Worm (Caenorhabditis elegans): Measurements from ENCODE around the gene C09F5.3.
"Not testable (repeated sequence)": the region's sequence is repeated elsewhere in the genome, so short reads cannot be mapped to it uniquely, and the experiment has no call there.

C09F5.3 gene

DNA sequence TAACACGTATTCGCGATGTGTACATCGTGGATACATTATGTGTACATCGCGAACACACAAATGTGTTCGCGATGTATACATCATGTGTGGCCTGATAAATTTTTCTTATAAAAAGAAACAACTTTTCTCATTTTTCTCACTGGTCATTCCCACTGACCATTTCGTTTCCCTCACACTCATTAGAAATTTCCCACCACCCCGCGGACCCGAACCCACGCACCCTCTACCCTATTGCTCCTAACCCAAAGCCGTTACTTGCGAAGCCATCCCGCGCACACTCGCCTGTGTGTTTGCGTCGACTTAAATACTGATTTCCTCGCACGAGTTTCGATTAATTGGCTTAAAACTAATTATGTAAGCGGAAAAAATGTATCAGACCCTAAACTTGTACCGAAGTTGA, 33.7 kb upstream of the C09F5.3 start (continued):
- TF ChIP-seq unc-130 (GFP tag; optimal IDR thresholded peaks at IDR 0.05): peak; percentile 77
- no peak for TF ChIP-seq lsy-2 (tag; optimal IDR thresholded peaks at IDR 0.05)
- no peak for TF ChIP-seq unc-39 (tag; optimal IDR thresholded peaks at IDR 0.05)

- no peak for TF ChIP-seq mep-1 (tag; optimal IDR thresholded peaks at IDR 0.05)
- TF ChIP-seq lin-29 (GFP tag; IDR thresholded peaks at IDR 0.05): no peak
- no peak for TF ChIP-seq attf-4 (tag; optimal IDR thresholded peaks at IDR 0.05)
- TF ChIP-seq nhr-42 (GFP tag; IDR thresholded peaks at IDR 0.05): no peak
- TF ChIP-seq F26F4.8 (GFP tag; conservative IDR thresholded peaks at IDR 0.05): no peak
- TF ChIP-seq dmd-8 (GFP tag; IDR thresholded peaks at IDR 0.05): no peak
- TF ChIP-seq ctbp-1 (GFP tag; IDR thresholded peaks at IDR 0.05): no peak
- TF ChIP-seq nhr-28 (tag; optimal IDR thresholded peaks at IDR 0.05): peak; percentile 44
These were observed 31.3 kb upstream of the C09F5.3 start, which contains the start of gene sel-15 for ce11 chrIII:696372-696771. Gene sel-15, minus strand, starts transcription at chrIII:696472.

DNA sequence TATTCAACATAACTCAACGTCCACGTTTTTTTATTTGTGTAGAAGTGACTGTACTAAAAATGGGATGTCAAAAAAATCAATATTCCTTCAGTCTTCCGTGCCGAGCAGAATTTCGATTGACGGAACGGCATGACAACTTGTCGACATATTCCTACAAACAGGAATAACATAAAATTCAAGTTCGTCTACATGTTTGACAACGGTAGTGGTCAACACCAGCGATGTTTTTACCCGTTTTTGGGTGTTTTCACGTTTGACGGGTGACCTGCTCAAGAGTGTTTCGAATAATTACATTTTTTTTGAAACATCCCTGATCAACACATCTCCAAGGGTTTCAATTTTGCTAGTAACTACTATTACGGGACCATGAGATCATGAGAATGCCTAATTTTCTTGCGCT, 26.9 kb upstream of the C09F5.3 start, which contains the start of gene W02B3.7:
W02B3.7 (minus strand) TSS at position 101 of the 400 bp plus-strand sequence.
- TF ChIP-seq hlh-30 (tag; optimal IDR thresholded peaks at IDR 0.05; ENCODE audit: insufficient read depth): no peak
- no peak for TF ChIP-seq T20F7.1 (GFP tag; optimal IDR thresholded peaks at IDR 0.05)
- no peak for TF ChIP-seq T26A8.4 (GFP tag; IDR thresholded peaks at IDR 0.05)
- no peak for TF ChIP-seq duxl-1 (tag; optimal IDR thresholded peaks at IDR 0.05; ENCODE audit: poor library complexity)
- TF ChIP-seq mes-2 (tag; optimal IDR thresholded peaks at IDR 0.05; ENCODE audit: poor library complexity, severe bottlenecking): no peak
- no peak for TF ChIP-seq Y5F2A.4 (GFP tag; optimal IDR thresholded peaks at IDR 0.05)
- no peak for TF ChIP-seq R02D3.7 (tag; optimal IDR thresholded peaks at IDR 0.05)
- TF ChIP-seq ztf-7 (tag; optimal IDR thresholded peaks at IDR 0.05): no peak
- no peak for TF ChIP-seq lin-29 (GFP tag; IDR thresholded peaks at IDR 0.05)
- no peak for TF ChIP-seq nhr-111 (GFP tag; optimal IDR thresholded peaks at IDR 0.05)
- TF ChIP-seq attf-4 (tag; optimal IDR thresholded peaks at IDR 0.05): no peak
- TF ChIP-seq nhr-6 (tag; optimal IDR thresholded peaks at IDR 0.05): no peak
- no peak for TF ChIP-seq Y48G9A.11 (GFP tag; IDR thresholded peaks at IDR 0.05)
- no peak for TF ChIP-seq dpl-1 (GFP tag; optimal IDR thresholded peaks at IDR 0.05)
- TF ChIP-seq daf-12 (tag; optimal IDR thresholded peaks at IDR 0.05): no peak
- TF ChIP-seq arid-1 (GFP tag; conservative IDR thresholded peaks at IDR 0.05): no peak
- TF ChIP-seq nhr-237 (tag; optimal IDR thresholded peaks at IDR 0.05): no peak
- TF ChIP-seq snpc-1.2 (GFP tag; IDR thresholded peaks at IDR 0.05): no peak
- TF ChIP-seq unc-62 (GFP tag; optimal IDR thresholded peaks at IDR 0.05 in 1 of 2): no peak
- TF ChIP-seq unc-62 (tag; optimal IDR thresholded peaks at IDR 0.05): no peak
- no peak for TF ChIP-seq nhr-25 (tag; optimal IDR thresholded peaks at IDR 0.05; ENCODE audit: borderline replicate concordance, insufficient read depth)

ce11 chrIII:688869-689268, 23.8 kb upstream of the C09F5.3 start, which contains the start of gene elf-1:
Gene elf-1, plus strand, starts transcription at chrIII:689169.
- not testable (repeated sequence) for TF ChIP-seq mxl-2 (GFP tag; conservative IDR thresholded peaks at IDR 0.05); hlh-11 (tag; optimal IDR thresholded peaks at IDR 0.05); lin-29 (GFP tag; IDR thresholded peaks at IDR 0.05)

ce11 chrIII:688083-688482, 23.0 kb upstream of the C09F5.3 start:
- TF ChIP-seq Y75B8A.6 (GFP tag; IDR thresholded peaks at IDR 0.05) (no peak), ztf-7 (tag; optimal IDR thresholded peaks at IDR 0.05) (no peak), unc-62 (GFP tag; optimal IDR thresholded peaks at IDR 0.05 in 1 of 2) (peak in 1 of 2 experiments; percentile 74), unc-62 (tag; optimal IDR thresholded peaks at IDR 0.05) (no peak), zip-2 (tag; optimal IDR thresholded peaks at IDR 0.05) (no peak), ZK546.5 (tag; optimal IDR thresholded peaks at IDR 0.05) (no peak)
